Worm (Caenorhabditis elegans) whole organism, late embryonic: ENCODE measurements around the gene R11G1.2.

Experiments
- C08G9.2 ChIP-seq: sonication (generic microtip); optimal IDR thresholded peaks from 2 replicates; lab custom pipeline; 2016; ENCODE audit warnings: mild to moderate bottlenecking, missing genetic modification characterization, moderate library complexity, missing compliant biosample characterization
- ceh-6 ChIP-seq: fragments of 200-800 bp; sonication (Bioruptor generic); optimal IDR thresholded peaks from 2 replicates; lab custom pipeline; 2018; ENCODE audit warnings: mild to moderate bottlenecking, missing genetic modification characterization, missing compliant biosample characterization
- che-1 ChIP-seq: sonication (generic microtip); optimal IDR thresholded peaks from 2 replicates; lab custom pipeline; 2016; ENCODE audit warnings: mild to moderate bottlenecking, missing genetic modification characterization, missing compliant biosample characterization
- dve-1 ChIP-seq: sonication (generic microtip); optimal IDR thresholded peaks from 2 replicates; lab custom pipeline; 2017; ENCODE audit warnings: antibody characterized with exemption, mild to moderate bottlenecking, missing genetic modification characterization, missing compliant biosample characterization
- nhr-11 ChIP-seq: fragments of 150-350 bp; optimal IDR thresholded peaks from 2 replicates; lab custom pipeline; 2014; ENCODE audit warnings: missing biosample characterization, missing genetic modification characterization
- sdc-2 ChIP-seq: sonication (generic microtip); optimal IDR thresholded peaks from 2 replicates; lab custom pipeline; 2016; ENCODE audit warnings: missing genotype, missing genetic modification characterization, missing compliant biosample characterization

DNA sequence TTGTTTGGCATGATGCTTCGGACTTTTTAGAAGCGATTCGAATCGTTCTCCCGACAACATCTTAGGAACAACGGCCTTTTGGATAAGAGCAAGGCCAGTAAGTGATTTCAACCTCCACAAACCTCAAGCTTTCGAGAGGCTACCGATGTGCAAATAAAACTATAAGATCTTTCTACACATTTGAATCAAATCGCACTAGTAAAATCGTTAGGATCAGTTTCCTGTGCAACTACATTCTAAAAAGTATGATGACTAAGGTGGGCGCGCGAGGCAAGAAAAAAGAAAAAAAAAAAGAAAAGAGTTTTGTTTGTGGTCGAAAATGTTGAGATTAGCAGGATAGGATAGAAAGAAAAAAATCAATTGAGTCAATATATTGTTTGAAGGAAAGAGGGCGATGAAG, 5.6 kb upstream of the R11G1.2 start, which contains the start of gene tmem-24:
- TF ChIP-seq C08G9.2 (tag; lab: Kevin White, UChicago) (no peak), dve-1 (tag; lab: Kevin White, UChicago) (no peak), che-1 (no peak), nhr-11 (tag; lab: Kevin White, UChicago) (no peak), ceh-6 (GFP tag; lab: Kevin White, UChicago) (no peak), sdc-2 (no peak)
